Worm (Caenorhabditis elegans) whole organism, young adult: Measurements from ENCODE around the gene sqv-3.

Experiments used
- B0336.3 ChIP-seq: fragments of 200-800 bp; sonication (Bioruptor generic); IDR thresholded peaks from 2 replicates; pipeline ENCODE4 v1.3.6; 2022; ENCODE audit warnings: missing genetic modification characterization, missing compliant biosample characterization
- D2030.7 ChIP-seq: fragments of 200-800 bp; sonication (Bioruptor generic); IDR thresholded peaks from 2 replicates; pipeline ENCODE4 v1.3.6; 2022; ENCODE audit warnings: missing genetic modification reagents, missing genetic modification characterization, missing compliant biosample characterization
- F10E7.11 ChIP-seq: sonication (generic microtip); optimal IDR thresholded peaks from 2 replicates; lab custom pipeline; 2017; ENCODE audit warnings: mild to moderate bottlenecking, missing genetic modification characterization, moderate library complexity, missing compliant biosample characterization
- F33H1.4 ChIP-seq: fragments of 200-800 bp; sonication (Bioruptor generic); IDR thresholded peaks from 2 replicates; pipeline ENCODE4 v1.3.6; 2022; ENCODE audit warnings: missing genetic modification reagents, missing genetic modification characterization, missing compliant biosample characterization
- F37B4.10 ChIP-seq: fragments of 200-800 bp; sonication (Bioruptor generic); IDR thresholded peaks from 2 replicates; pipeline ENCODE4 v1.3.6; 2022; ENCODE audit warnings: missing genetic modification characterization, missing compliant biosample characterization
- F55B11.4 ChIP-seq: sonication (generic microtip); optimal IDR thresholded peaks from 2 replicates; lab custom pipeline; 2016; ENCODE audit warnings: missing compliant biosample characterization, missing genetic modification characterization, borderline replicate concordance; ENCODE audit not compliant: insufficient read depth
- T07F8.4 ChIP-seq: sonication (generic microtip); optimal IDR thresholded peaks from 2 replicates; lab custom pipeline; 2016; ENCODE audit warnings: mild to moderate bottlenecking, missing genetic modification characterization, moderate library complexity, missing compliant biosample characterization
- Y53F4B.3 ChIP-seq: fragments of 200-800 bp; sonication (Bioruptor generic); IDR thresholded peaks from 2 replicates; pipeline ENCODE4 v1.3.6; 2022; ENCODE audit warnings: missing genetic modification reagents, missing genetic modification characterization, missing compliant biosample characterization
- Y79H2A.3 ChIP-seq: fragments of 200-800 bp; sonication (Bioruptor generic); conservative IDR thresholded peaks from 2 replicates; pipeline ENCODE4 v1.3.6; 2022; ENCODE audit warnings: missing genetic modification reagents, missing genetic modification characterization, missing compliant biosample characterization
- Y95B8A.8 ChIP-seq: fragments of 200-800 bp; sonication (Bioruptor generic); IDR thresholded peaks from 2 replicates; pipeline ENCODE4 v1.3.6; 2022; ENCODE audit warnings: missing genetic modification reagents, missing genetic modification characterization, missing compliant biosample characterization
- ZK185.1 ChIP-seq: sonication (generic microtip); optimal IDR thresholded peaks from 2 replicates; lab custom pipeline; 2016; ENCODE audit warnings: mild to moderate bottlenecking, missing genetic modification characterization, missing compliant biosample characterization; ENCODE audit not compliant: poor library complexity, severe bottlenecking
- aptf-3 ChIP-seq: fragments of 200-800 bp; sonication (Bioruptor generic); IDR thresholded peaks from 2 replicates; pipeline ENCODE4 v1.3.6; 2022; ENCODE audit warnings: missing genetic modification characterization, missing compliant biosample characterization
- atf-7 ChIP-seq: sonication (generic microtip); optimal IDR thresholded peaks from 2 replicates; lab custom pipeline; 2017; ENCODE audit warnings: mild to moderate bottlenecking, missing genetic modification characterization, missing compliant biosample characterization
- attf-5 ChIP-seq: fragments of 200-800 bp; sonication (Bioruptor generic); optimal IDR thresholded peaks from 2 replicates; lab custom pipeline; 2018; ENCODE audit warnings: mild to moderate bottlenecking, missing genetic modification characterization, missing compliant biosample characterization
- ceh-58 ChIP-seq: fragments of 200-800 bp; sonication (Bioruptor generic); IDR thresholded peaks from 2 replicates; pipeline ENCODE4 v1.3.6; 2022; ENCODE audit warnings: missing genetic modification characterization, missing compliant biosample characterization
- ceh-91 ChIP-seq: fragments of 200-800 bp; sonication (Bioruptor generic); IDR thresholded peaks from 2 replicates; pipeline ENCODE4 v1.3.6; 2022; ENCODE audit warnings: missing genetic modification reagents, missing genetic modification characterization, missing compliant biosample characterization
- dox-1 ChIP-seq: fragments of 200-800 bp; sonication (Bioruptor generic); IDR thresholded peaks from 2 replicates; pipeline ENCODE4 v1.3.6; 2022; ENCODE audit warnings: missing genetic modification reagents, missing genetic modification characterization, missing compliant biosample characterization
- dpl-1 ChIP-seq: fragments of 150-350 bp; optimal IDR thresholded peaks from 2 replicates; lab custom pipeline; 2014; ENCODE audit warnings: missing biosample characterization, missing genetic modification reagents, missing genetic modification characterization
- efl-1 ChIP-seq: fragments of 150-350 bp; optimal IDR thresholded peaks from 2 replicates; lab custom pipeline; 2014; ENCODE audit warnings: missing biosample characterization, missing genetic modification reagents, missing genetic modification characterization
- egl-44 ChIP-seq: fragments of 200-800 bp; sonication (Bioruptor generic); IDR thresholded peaks from 2 replicates; pipeline ENCODE4 v1.3.6; 2022; ENCODE audit warnings: missing genetic modification reagents, missing genetic modification characterization, missing compliant biosample characterization
- egrh-3 ChIP-seq: fragments of 200-800 bp; sonication (Bioruptor generic); IDR thresholded peaks from 2 replicates; pipeline ENCODE4 v1.3.6; 2022; ENCODE audit warnings: missing genetic modification reagents, missing genetic modification characterization, missing compliant biosample characterization
- him-1 ChIP-seq: sonication (generic microtip); optimal IDR thresholded peaks from 2 replicates; lab custom pipeline; 2016; ENCODE audit warnings: missing genotype, missing genetic modification reagents, missing genetic modification characterization, missing compliant biosample characterization
- hmg-1.2 ChIP-seq: fragments of 200-800 bp; sonication (Bioruptor generic); IDR thresholded peaks from 2 replicates; pipeline ENCODE4 v1.3.6; 2022; ENCODE audit warnings: missing genetic modification reagents, missing genetic modification characterization, missing compliant biosample characterization
- lag-1 ChIP-seq: fragments of 200-800 bp; sonication (Bioruptor generic); IDR thresholded peaks from 2 replicates; pipeline ENCODE4 v1.3.6; 2022; ENCODE audit warnings: missing genetic modification reagents, missing genetic modification characterization, missing compliant biosample characterization
- let-607 ChIP-seq, 2 experiments: fragments of 200-800 bp in 1 of 2; sonication (Bioruptor generic) in 1 of 2; sonication (generic microtip) in 1 of 2; optimal IDR thresholded peaks; 2 replicates each; lab custom pipeline; 2016 to 2018; ENCODE audit warnings: mild to moderate bottlenecking in 2 of 2, missing compliant biosample characterization in 2 of 2, missing genetic modification characterization in 2 of 2, moderate library complexity in 2 of 2, missing genotype in 1 of 2
- lin-54 ChIP-seq: fragments of 200-800 bp; sonication (Bioruptor generic); optimal IDR thresholded peaks from 2 replicates; lab custom pipeline; 2018; ENCODE audit warnings: mild to moderate bottlenecking, missing genetic modification characterization, missing compliant biosample characterization
- lsl-1 ChIP-seq: fragments of 200-800 bp; sonication (Bioruptor generic); optimal IDR thresholded peaks from 2 replicates; lab custom pipeline; 2018; ENCODE audit warnings: mild to moderate bottlenecking, missing genetic modification characterization, moderate library complexity, missing compliant biosample characterization
- madf-6 ChIP-seq: fragments of 200-800 bp; sonication (Bioruptor generic); IDR thresholded peaks from 2 replicates; pipeline ENCODE4 v1.3.6; 2022; ENCODE audit warnings: missing genetic modification reagents, missing genetic modification characterization, missing compliant biosample characterization
- madf-8 ChIP-seq: fragments of 200-800 bp; sonication (Bioruptor generic); conservative IDR thresholded peaks from 2 replicates; pipeline ENCODE4 v1.3.6; 2022; ENCODE audit warnings: missing genetic modification reagents, missing genetic modification characterization, missing compliant biosample characterization
- mcd-1 ChIP-seq: fragments of 200-800 bp; sonication (Bioruptor generic); IDR thresholded peaks from 2 replicates; pipeline ENCODE4 v1.3.6; 2022; ENCODE audit warnings: missing genetic modification reagents, missing genetic modification characterization, missing compliant biosample characterization
- mxl-1 ChIP-seq: sonication (generic microtip); optimal IDR thresholded peaks from 2 replicates; lab custom pipeline; 2016; ENCODE audit warnings: missing genetic modification characterization, missing compliant biosample characterization
- nfya-1 ChIP-seq: sonication (generic microtip); optimal IDR thresholded peaks from 2 replicates; lab custom pipeline; 2017; ENCODE audit warnings: antibody characterized with exemption, missing compliant biosample characterization, missing genetic modification characterization, borderline replicate concordance; ENCODE audit not compliant: insufficient read depth
- nfyb-1 ChIP-seq: fragments of 200-800 bp; sonication (Bioruptor generic); IDR thresholded peaks from 2 replicates; pipeline ENCODE4 v1.3.6; 2022; ENCODE audit warnings: missing genetic modification reagents, missing genetic modification characterization, missing compliant biosample characterization
- nhr-120 ChIP-seq: fragments of 200-800 bp; sonication (Bioruptor generic); IDR thresholded peaks from 2 replicates; pipeline ENCODE4 v1.3.6; 2022; ENCODE audit warnings: missing genetic modification characterization, missing compliant biosample characterization
- nhr-27 ChIP-seq: fragments of 200-800 bp; sonication (Bioruptor generic); optimal IDR thresholded peaks from 2 replicates; lab custom pipeline; 2018; ENCODE audit warnings: mild to moderate bottlenecking, missing genetic modification characterization, moderate library complexity, missing compliant biosample characterization
- nhr-80 ChIP-seq: sonication (generic microtip); optimal IDR thresholded peaks from 2 replicates; lab custom pipeline; 2016; ENCODE audit warnings: missing genetic modification characterization, missing compliant biosample characterization
- rcor-1 ChIP-seq: fragments of 200-800 bp; sonication (Bioruptor generic); IDR thresholded peaks from 2 replicates; pipeline ENCODE4 v1.3.6; 2022; ENCODE audit warnings: missing genetic modification reagents, missing genetic modification characterization, missing compliant biosample characterization
- snpc-3.4 ChIP-seq: sonication (generic microtip); optimal IDR thresholded peaks from 2 replicates; lab custom pipeline; 2017; ENCODE audit warnings: missing genetic modification characterization, mild to moderate bottlenecking, missing compliant biosample characterization, antibody characterized with exemption, moderate library complexity, missing genotype, missing genetic modification reagents
- snpc-4 ChIP-seq, 5 experiments: fragments of 150-350 bp in 1 of 5; sonication (generic microtip) in 4 of 5; optimal IDR thresholded peaks; 2 replicates each; lab custom pipeline; 2014 to 2018; ENCODE audit warnings: missing genetic modification characterization in 5 of 5, missing biosample characterization in 3 of 5, antibody characterized with exemption in 2 of 5, mild to moderate bottlenecking in 2 of 5, missing compliant biosample characterization in 2 of 5, missing genotype in 2 of 5, moderate library complexity in 2 of 5, missing genetic modification reagents in 1 of 5
- somi-1 ChIP-seq: fragments of 200-800 bp; sonication (Bioruptor generic); optimal IDR thresholded peaks from 2 replicates; lab custom pipeline; 2018; ENCODE audit warnings: mild to moderate bottlenecking, missing genetic modification characterization, missing compliant biosample characterization
- tlf-1 ChIP-seq: fragments of 200-800 bp; sonication (Bioruptor generic); optimal IDR thresholded peaks from 2 replicates; lab custom pipeline; 2018; ENCODE audit warnings: mild to moderate bottlenecking, missing genetic modification characterization, missing compliant biosample characterization
- unc-130 ChIP-seq: sonication (generic microtip); optimal IDR thresholded peaks from 2 replicates; lab custom pipeline; 2016; ENCODE audit warnings: missing genetic modification reagents, missing genetic modification characterization, missing compliant biosample characterization
- xnd-1 ChIP-seq: sonication (generic microtip); optimal IDR thresholded peaks from 2 replicates; lab custom pipeline; 2016; ENCODE audit warnings: missing genotype, missing genetic modification reagents, missing genetic modification characterization, missing compliant biosample characterization
- ztf-22 ChIP-seq: fragments of 200-800 bp; sonication (Bioruptor generic); optimal IDR thresholded peaks from 2 replicates; lab custom pipeline; 2018; ENCODE audit warnings: mild to moderate bottlenecking, missing genetic modification characterization, moderate library complexity, missing compliant biosample characterization

sqv-3 gene

DNA sequence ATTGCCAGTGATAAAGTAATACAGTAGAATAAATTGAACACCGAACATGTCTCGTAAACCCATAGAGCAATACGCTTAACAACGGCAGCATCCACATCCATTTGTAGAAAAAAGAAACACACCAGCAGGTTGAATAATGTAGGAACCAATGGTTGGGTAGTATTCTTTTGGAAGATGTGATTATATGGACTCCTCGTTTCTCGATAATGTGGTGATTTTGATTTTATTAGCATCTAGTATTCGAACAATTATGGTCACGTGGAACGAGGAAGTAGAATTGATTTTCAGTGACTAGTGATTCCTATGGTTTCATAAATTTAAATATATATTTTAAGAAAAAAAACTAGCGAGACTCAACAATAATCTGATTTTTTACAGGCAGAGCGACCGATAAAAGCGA, 16.3 kb upstream of the sqv-3 start, which contains the start of gene srxa-10:
Gene srxa-10, minus strand, starts transcription at position 101 of the 400 bp plus-strand sequence.
- TF ChIP-seq ZK185.1 (tag; lab: Kevin White, UChicago) (no peak), T07F8.4 (no peak), mxl-1 (tag; lab: Kevin White, UChicago) (no peak), nfya-1 (tag; lab: Kevin White, UChicago) (no peak), nhr-27 (no peak), Y95B8A.8 (GFP tag; lab: Robert Waterston, UW) (no peak), aptf-3 (GFP tag; lab: Robert Waterston, UW) (no peak), somi-1 (no peak), F10E7.11 (tag; lab: Kevin White, UChicago) (no peak), nhr-80 (no peak), nfyb-1 (GFP tag; lab: Robert Waterston, UW) (no peak)

ce11 chrIII:9793592-9794417, 13.7 kb upstream of the sqv-3 start, which contains the start of the genes R10E11.9 and mcm-6:
Gene R10E11.9, minus strand, starts transcription at chrIII:9793642.
Gene mcm-6, plus strand, starts transcription at chrIII:9794367.
- TF ChIP-seq efl-1 (GFP tag; lab: Kevin White, UChicago) (peak; percentile 87), dox-1 (peak; percentile 68), lin-54 (peak; percentile 80), madf-6 (GFP tag; lab: Robert Waterston, UW) (peak; percentile 94), egl-44 (GFP tag; lab: Robert Waterston, UW) (no peak), dpl-1 (peak; percentile 66), lag-1 (GFP tag; lab: Robert Waterston, UW) (no peak), tlf-1 (GFP tag; lab: Kevin White, UChicago) (peak; percentile 3), snpc-3.4 (peak; percentile 66), attf-5 (peak; percentile 0), atf-7 (tag; lab: Kevin White, UChicago) (no peak), rcor-1 (GFP tag; lab: Robert Waterston, UW) (0 out of 2 replicates have a peak, but pooled peaks have one; percentile 19), Y53F4B.3 (no peak), B0336.3 (GFP tag; lab: Robert Waterston, UW) (0 out of 2 replicates have a peak, but pooled peaks have one; percentile 15), F37B4.10 (no peak), nhr-120 (GFP tag; lab: Robert Waterston, UW) (no peak), F10E7.11 (tag; lab: Kevin White, UChicago) (no peak), madf-8 (GFP tag; lab: Robert Waterston, UW) (peak; percentile 91), snpc-4 (GFP tag; optimal IDR thresholded peaks at IDR 0.05; lab: Kevin White, UChicago) (no peak), snpc-4 (tag; optimal IDR thresholded peaks at IDR 0.05; lab: Kevin White, UChicago) (peak in 1 of 4 experiments; percentile 4), lsl-1 (GFP tag; lab: Kevin White, UChicago) (peak; percentile 92), let-607 (tag; optimal IDR thresholded peaks at IDR 0.05; lab: Kevin White, UChicago) (no peak), F55B11.4 (tag; lab: Kevin White, UChicago) (no peak), hmg-1.2 (GFP tag; lab: Robert Waterston, UW) (peak; percentile 96), unc-130 (GFP tag; lab: Kevin White, UChicago) (peak; percentile 37), mcd-1 (GFP tag; lab: Robert Waterston, UW) (peak; percentile 13; the same call in 1 of the 2 replicates), ceh-58 (no peak), D2030.7 (GFP tag; lab: Robert Waterston, UW) (peak; percentile 55), ceh-91 (GFP tag; lab: Robert Waterston, UW) (peak; percentile 72), xnd-1 (peak; percentile 81), egrh-3 (no peak), him-1 (peak; percentile 52), Y79H2A.3 (GFP tag; lab: Robert Waterston, UW) (0 out of 2 replicates have a peak, but pooled peaks have one; percentile 6), F33H1.4 (peak; percentile 86), ztf-22 (GFP tag; lab: Kevin White, UChicago) (no peak)
